Worm (Caenorhabditis elegans): ENCODE data around the gene cdd-1.
A peak's percentile ranks its signal among the peaks of the same experiment; 100 is the strongest.

The cdd-1 gene

DNA sequence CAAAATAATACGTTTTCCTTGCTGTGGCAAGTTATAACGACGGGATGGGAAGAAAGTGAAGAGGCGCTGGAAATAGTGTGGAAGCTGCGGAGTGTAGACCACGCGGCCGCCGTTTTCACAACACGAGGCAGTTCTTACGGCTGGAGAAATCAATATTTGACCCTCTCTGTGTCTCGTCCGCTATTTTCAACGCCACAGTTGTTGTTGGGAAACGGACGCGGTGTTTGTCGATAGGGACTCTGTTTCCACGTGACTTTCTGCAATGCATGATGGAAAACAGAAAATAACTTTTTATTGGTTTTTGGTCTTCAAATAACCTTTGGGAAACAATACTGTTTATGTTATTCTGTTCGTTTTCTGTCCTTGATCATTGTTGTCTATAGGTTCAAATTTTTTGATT is 20.9 kb upstream of the cdd-1 start, which contains the start of gene K02A6.3 (continued):
- TF ChIP-seq lin-40 (tag; optimal IDR thresholded peaks at IDR 0.05) (peak; percentile 88), nhr-120 (GFP tag; IDR thresholded peaks at IDR 0.05) (no peak), nhr-179 (tag; optimal IDR thresholded peaks at IDR 0.05) (no peak), rcor-1 (GFP tag; IDR thresholded peaks at IDR 0.05) (peak; percentile 21; the same call in 1 of the 2 replicates), die-1 (tag; optimal IDR thresholded peaks at IDR 0.05) (peak; percentile 2), athp-1 (tag; optimal IDR thresholded peaks at IDR 0.05) (no peak), lsy-27 (tag; optimal IDR thresholded peaks at IDR 0.05; ENCODE audit: borderline replicate concordance, insufficient read depth) (no peak), egrh-3 (GFP tag; IDR thresholded peaks at IDR 0.05) (peak; percentile 39; the same call in 1 of the 2 replicates), F33H1.4 (GFP tag; IDR thresholded peaks at IDR 0.05) (no peak), rpc-1 (optimal IDR thresholded peaks at IDR 0.05) (no peak), rpc-1 (tag; optimal IDR thresholded peaks at IDR 0.05) (no peak), akir-1 (GFP tag; optimal IDR thresholded peaks at IDR 0.05) (no peak), chd-7 (tag; optimal IDR thresholded peaks at IDR 0.05) (peak; percentile 79), cebp-2 (GFP tag; IDR thresholded peaks at IDR 0.05) (no peak), ccch-3 (GFP tag; optimal IDR thresholded peaks at IDR 0.05) (no peak), tbx-9 (tag; optimal IDR thresholded peaks at IDR 0.05; ENCODE audit: borderline replicate concordance) (no peak), somi-1 (GFP tag; optimal IDR thresholded peaks at IDR 0.05) (peak; percentile 86), lin-35 (GFP tag; optimal IDR thresholded peaks at IDR 0.05) (no peak), dpl-1 (GFP tag; optimal IDR thresholded peaks at IDR 0.05) (no peak), ceh-58 (GFP tag; IDR thresholded peaks at IDR 0.05) (no peak), mel-28 (tag; optimal IDR thresholded peaks at IDR 0.05; ENCODE audit: borderline replicate concordance) (no peak), snpc-1.3 (tag; optimal IDR thresholded peaks at IDR 0.05; ENCODE audit: insufficient read depth) (no peak), D2030.7 (GFP tag; IDR thresholded peaks at IDR 0.05) (no peak), Y53F4B.3 (GFP tag; IDR thresholded peaks at IDR 0.05) (no peak), Y56A3A.18 (GFP tag; IDR thresholded peaks at IDR 0.05) (no peak), T26A5.8 (tag; optimal IDR thresholded peaks at IDR 0.05) (no peak), attf-6 (GFP tag; IDR thresholded peaks at IDR 0.05) (no peak), nfyb-1 (GFP tag; IDR thresholded peaks at IDR 0.05) (peak; percentile 76)

DNA sequence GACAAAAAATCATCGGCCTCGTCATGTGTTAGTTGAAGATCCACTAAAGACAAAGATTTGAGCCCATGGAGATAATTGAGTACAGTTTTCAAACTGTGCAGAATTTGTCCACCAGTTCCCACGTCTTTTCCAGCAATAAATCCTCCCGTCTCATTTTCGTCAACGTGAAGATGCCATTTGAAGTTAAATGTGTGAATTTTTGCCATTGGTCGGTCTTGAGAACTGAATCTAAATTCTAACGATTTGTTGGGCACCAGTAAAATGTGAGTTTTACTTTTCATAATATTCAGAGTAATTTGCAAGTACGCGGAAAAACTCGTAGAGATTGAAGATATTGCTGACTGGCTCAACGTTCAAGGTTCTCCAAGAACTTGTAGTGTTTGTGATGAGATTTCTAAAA is 19.6 kb upstream of the cdd-1 start:
- TF ChIP-seq repo-1 (tag; optimal IDR thresholded peaks at IDR 0.05), result no peak
- TF ChIP-seq hlh-12 (tag; optimal IDR thresholded peaks at IDR 0.05), result no peak
- TF ChIP-seq sdz-38 (tag; optimal IDR thresholded peaks at IDR 0.05), result no peak
- TF ChIP-seq akir-1 (GFP tag; optimal IDR thresholded peaks at IDR 0.05), result no peak
- no peak for TF ChIP-seq nhr-179 (tag; optimal IDR thresholded peaks at IDR 0.05)

- TF ChIP-seq F49E8.2 (tag; optimal IDR thresholded peaks at IDR 0.05; ENCODE audit: insufficient read depth) (no peak), B0336.3 (GFP tag; IDR thresholded peaks at IDR 0.05) (0 out of 2 replicates have a peak, but pooled peaks have one; percentile 8)
Observed at ce11 chrX:8229221-8229620, 18.3 kb upstream of the cdd-1 start.

- TF ChIP-seq athp-1 (tag; optimal IDR thresholded peaks at IDR 0.05) (no peak), nhr-120 (GFP tag; IDR thresholded peaks at IDR 0.05) (no peak), nhr-179 (tag; optimal IDR thresholded peaks at IDR 0.05) (no peak), Y67H2A.10 (GFP tag; conservative IDR thresholded peaks at IDR 0.05) (no peak), nhr-90 (tag; optimal IDR thresholded peaks at IDR 0.05) (no peak), Y56A3A.18 (GFP tag; IDR thresholded peaks at IDR 0.05) (no peak), unc-130 (GFP tag; optimal IDR thresholded peaks at IDR 0.05) (no peak), Y79H2A.3 (GFP tag; conservative IDR thresholded peaks at IDR 0.05) (no peak), xnd-1 (tag; optimal IDR thresholded peaks at IDR 0.05) (no peak), aptf-2 (GFP tag; conservative IDR thresholded peaks at IDR 0.05) (no peak), nhr-27 (tag; optimal IDR thresholded peaks at IDR 0.05) (no peak), pbrm-1 (GFP tag; IDR thresholded peaks at IDR 0.05) (no peak), mxl-1 (tag; optimal IDR thresholded peaks at IDR 0.05) (no peak)
Observed at ce11 chrX:8224916-8225315, 14.0 kb upstream of the cdd-1 start, which contains the start of gene K02A6.2. Gene K02A6.2, minus strand, starts transcription at chrX:8225016.

Measured in whole organism, young adult.